Fruit fly (Drosophila melanogaster) whole organism: Measurements from ENCODE around the gene GstD3.

ENCODE experiments used
- CG8478 ChIP-seq: fragments of >200 bp; optimal IDR thresholded peaks from 2 replicates; lab custom pipeline; 2018; ENCODE audit warnings: inconsistent platforms
- Dll ChIP-seq: fragments of >200 bp; optimal IDR thresholded peaks from 2 replicates; lab custom pipeline; 2017
- EcR ChIP-seq, 2 experiments: fragments of >200 bp; optimal IDR thresholded peaks; 2 replicates each; lab custom pipeline; 2017; ENCODE audit warnings: missing biosample characterization in 2 of 2, missing genetic modification characterization in 2 of 2, missing genetic modification reagents in 2 of 2
- psq ChIP-seq: fragments of >200 bp; optimal IDR thresholded peaks from 2 replicates; lab custom pipeline; 2017

dm6 chr3R:12365264-12365840 lies 7.5 kb upstream of the GstD3 start, which contains the start of gene GstD10:
- no peak for TF ChIP-seq CG8478 (lab: Kevin White, UChicago)
- no peak for TF ChIP-seq Dll
- no peak for TF ChIP-seq EcR (GFP tag; optimal IDR thresholded peaks at IDR 0.05; lab: Kevin White, UChicago)
- no peak for TF ChIP-seq psq (lab: Kevin White, UChicago)
